Worm (Caenorhabditis elegans): Measurements from ENCODE around the gene W06A11.1.
A peak's percentile ranks its signal among the peaks of the same experiment; 100 is the strongest.

DNA sequence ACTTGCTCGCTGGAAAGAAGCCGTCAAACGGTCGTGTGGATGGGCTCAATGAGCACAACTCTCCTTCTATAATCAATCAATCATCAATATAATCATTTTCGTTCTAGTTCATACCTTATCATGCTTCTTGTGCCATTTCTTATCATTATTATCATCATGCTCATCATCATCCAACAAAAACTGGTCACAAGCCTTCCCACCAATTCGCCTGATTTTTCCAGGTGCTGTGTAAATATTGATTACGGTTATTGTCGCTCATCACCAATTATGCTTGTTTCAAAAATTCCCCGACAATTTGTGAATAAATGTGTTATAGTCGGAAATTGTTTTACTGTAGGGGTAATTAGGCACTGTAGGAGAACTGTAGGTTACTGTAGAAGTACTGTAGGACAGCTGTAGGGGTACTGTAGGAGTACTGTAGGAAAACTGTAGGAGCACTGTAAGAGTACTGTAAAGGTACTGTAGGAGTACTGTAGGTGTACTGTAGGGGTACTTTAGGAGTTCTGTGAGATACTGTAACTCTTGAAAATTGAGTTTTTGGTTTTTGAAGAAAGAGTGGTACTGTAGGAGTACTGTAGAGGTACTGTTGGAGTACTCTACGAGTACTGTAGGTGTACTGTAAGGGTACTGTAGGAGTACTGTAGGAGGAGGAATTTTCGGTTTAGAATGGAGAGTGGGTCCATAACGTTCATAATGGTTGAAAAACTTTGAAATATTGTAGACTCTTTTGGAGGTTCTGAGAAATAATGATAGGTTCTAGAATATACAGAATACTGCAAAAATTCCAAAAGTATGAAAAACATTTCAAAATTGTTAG, 26.9 kb downstream of the W06A11.1 start:
- TF ChIP-seq aly-2 (tag; optimal IDR thresholded peaks at IDR 0.05) (no peak), lin-39 (tag; optimal IDR thresholded peaks at IDR 0.05) (no peak), nhr-6 (tag; optimal IDR thresholded peaks at IDR 0.05) (no peak), lsy-2 (tag; optimal IDR thresholded peaks at IDR 0.05) (peak; percentile 2 to 88), nhr-237 (tag; optimal IDR thresholded peaks at IDR 0.05) (no peak), sem-4 (tag; optimal IDR thresholded peaks at IDR 0.05) (no peak), skn-1 (tag; optimal IDR thresholded peaks at IDR 0.05) (no peak), lin-11 (tag; optimal IDR thresholded peaks at IDR 0.05) (no peak), zag-1 (tag; optimal IDR thresholded peaks at IDR 0.05) (no peak), nhr-77 (tag; optimal IDR thresholded peaks at IDR 0.05) (no peak), elt-3 (tag; optimal IDR thresholded peaks at IDR 0.05) (no peak), ztf-4 (tag; optimal IDR thresholded peaks at IDR 0.05) (no peak), egl-27 (tag; optimal IDR thresholded peaks at IDR 0.05) (no peak), nhr-25 (tag; optimal IDR thresholded peaks at IDR 0.05) (no peak)
